Worm (Caenorhabditis elegans) whole organism, midembryonic: ENCODE results near the gene gex-2.

Experiments used
- T22C8.4 ChIP-seq: fragments of 200-800 bp; sonication (Bioruptor generic); IDR thresholded peaks from 2 replicates; pipeline ENCODE4 v1.3.6; 2022; ENCODE audit warnings: missing genetic modification characterization, missing compliant biosample characterization
- klf-2 ChIP-seq: fragments of 200-800 bp; sonication (Bioruptor generic); conservative IDR thresholded peaks from 2 replicates; pipeline ENCODE4 v1.3.6; 2022; ENCODE audit warnings: missing genetic modification reagents, missing genetic modification characterization, missing compliant biosample characterization
- med-1 ChIP-seq: sonication (generic microtip); optimal IDR thresholded peaks from 2 replicates; lab custom pipeline; 2017; ENCODE audit warnings: missing genetic modification characterization, mild to moderate bottlenecking, missing compliant biosample characterization, antibody characterized with exemption, missing genetic modification reagents; ENCODE audit not compliant: insufficient read depth
- tab-1 ChIP-seq: fragments of 200-800 bp; sonication (Bioruptor generic); IDR thresholded peaks from 2 replicates; pipeline ENCODE4 v1.3.6; 2022; ENCODE audit warnings: missing genetic modification characterization, missing compliant biosample characterization
- ztf-29 ChIP-seq: fragments of 200-800 bp; sonication (Bioruptor generic); IDR thresholded peaks from 2 replicates; pipeline ENCODE4 v1.3.6; 2022; ENCODE audit warnings: missing genetic modification reagents, missing genetic modification characterization, missing compliant biosample characterization

ce11 chrIV:551923-552322, 20.6 kb upstream of the gex-2 start:
- no peak for TF ChIP-seq med-1 (GFP tag; lab: Kevin White, UChicago)
- TF ChIP-seq T22C8.4 (GFP tag; lab: Robert Waterston, UW): no peak
- TF ChIP-seq ztf-29 (GFP tag; lab: Robert Waterston, UW): no peak
- no peak for TF ChIP-seq tab-1 (GFP tag; lab: Robert Waterston, UW)
- no peak for TF ChIP-seq klf-2 (GFP tag; lab: Robert Waterston, UW)
